Worm (Caenorhabditis elegans) whole organism, young adult: ENCODE measurements around the gene acs-4.

Experiments
- B0019.2 ChIP-seq: fragments of 200-800 bp; sonication (Bioruptor generic); conservative IDR thresholded peaks from 2 replicates; pipeline ENCODE4 v1.3.6; 2022; ENCODE audit warnings: missing genetic modification reagents, missing genetic modification characterization, missing compliant biosample characterization
- F10E7.11 ChIP-seq: sonication (generic microtip); optimal IDR thresholded peaks from 2 replicates; lab custom pipeline; 2017; ENCODE audit warnings: mild to moderate bottlenecking, missing genetic modification characterization, moderate library complexity, missing compliant biosample characterization
- F39B2.1 ChIP-seq: fragments of 200-800 bp; sonication (Bioruptor generic); IDR thresholded peaks from 2 replicates; pipeline ENCODE4 v1.3.6; 2022; ENCODE audit warnings: missing genetic modification reagents, missing genetic modification characterization, missing compliant biosample characterization
- F49E8.2 ChIP-seq: sonication (generic microtip); optimal IDR thresholded peaks from 3 replicates; lab custom pipeline; 2017; ENCODE audit warnings: missing genetic modification characterization, mild to moderate bottlenecking, missing compliant biosample characterization, antibody characterized with exemption, moderate library complexity; ENCODE audit not compliant: insufficient read depth
- F52B5.7 ChIP-seq: sonication (generic microtip); optimal IDR thresholded peaks from 2 replicates; lab custom pipeline; 2016; ENCODE audit warnings: mild to moderate bottlenecking, missing genetic modification characterization, missing compliant biosample characterization
- F55B11.4 ChIP-seq: sonication (generic microtip); optimal IDR thresholded peaks from 2 replicates; lab custom pipeline; 2016; ENCODE audit warnings: missing compliant biosample characterization, missing genetic modification characterization, borderline replicate concordance; ENCODE audit not compliant: insufficient read depth
- Y79H2A.3 ChIP-seq: fragments of 200-800 bp; sonication (Bioruptor generic); conservative IDR thresholded peaks from 2 replicates; pipeline ENCODE4 v1.3.6; 2022; ENCODE audit warnings: missing genetic modification reagents, missing genetic modification characterization, missing compliant biosample characterization
- Y95B8A.8 ChIP-seq: fragments of 200-800 bp; sonication (Bioruptor generic); IDR thresholded peaks from 2 replicates; pipeline ENCODE4 v1.3.6; 2022; ENCODE audit warnings: missing genetic modification reagents, missing genetic modification characterization, missing compliant biosample characterization
- ama-1 ChIP-seq, 3 experiments: fragments of 150-350 bp in 1 of 3; sonication (generic microtip) in 2 of 3; optimal IDR thresholded peaks; 2 replicates each; lab custom pipeline; 2014 to 2018; ENCODE audit warnings: missing biosample characterization in 2 of 3, missing genetic modification characterization in 2 of 3, missing genetic modification reagents in 2 of 3
- aptf-2 ChIP-seq: fragments of 200-800 bp; sonication (Bioruptor generic); conservative IDR thresholded peaks from 2 replicates; pipeline ENCODE4 v1.3.6; 2022; ENCODE audit warnings: missing genetic modification reagents, missing genetic modification characterization, missing compliant biosample characterization
- athp-1 ChIP-seq: sonication (generic microtip); optimal IDR thresholded peaks from 2 replicates; lab custom pipeline; 2017; ENCODE audit warnings: mild to moderate bottlenecking, missing genetic modification characterization, missing compliant biosample characterization
- bed-2 ChIP-seq: fragments of 200-800 bp; sonication (Bioruptor generic); IDR thresholded peaks from 2 replicates; pipeline ENCODE4 v1.3.6; 2022; ENCODE audit warnings: missing genetic modification reagents, missing genetic modification characterization, missing compliant biosample characterization
- ccch-3 ChIP-seq: fragments of 200-800 bp; sonication (Bioruptor generic); optimal IDR thresholded peaks from 2 replicates; lab custom pipeline; 2018; ENCODE audit warnings: mild to moderate bottlenecking, missing genetic modification characterization, missing compliant biosample characterization
- cebp-2 ChIP-seq: fragments of 200-800 bp; sonication (Bioruptor generic); IDR thresholded peaks from 2 replicates; pipeline ENCODE4 v1.3.6; 2022; ENCODE audit warnings: missing genetic modification characterization, missing compliant biosample characterization
- ceh-27 ChIP-seq: fragments of 200-800 bp; sonication (Bioruptor generic); optimal IDR thresholded peaks from 2 replicates; lab custom pipeline; 2018; ENCODE audit warnings: mild to moderate bottlenecking, missing genetic modification characterization, moderate library complexity, missing compliant biosample characterization
- dpff-1 ChIP-seq: sonication (generic microtip); optimal IDR thresholded peaks from 2 replicates; lab custom pipeline; 2017; ENCODE audit warnings: mild to moderate bottlenecking, missing genetic modification characterization, missing compliant biosample characterization
- dpl-1 ChIP-seq: fragments of 150-350 bp; optimal IDR thresholded peaks from 2 replicates; lab custom pipeline; 2014; ENCODE audit warnings: missing biosample characterization, missing genetic modification reagents, missing genetic modification characterization
- ekl-4 ChIP-seq: fragments of 200-800 bp; sonication (Bioruptor generic); IDR thresholded peaks from 2 replicates; pipeline ENCODE4 v1.3.6; 2022; ENCODE audit warnings: missing genetic modification reagents, missing genetic modification characterization, missing compliant biosample characterization
- hlh-26 ChIP-seq: fragments of 200-800 bp; sonication (Bioruptor generic); conservative IDR thresholded peaks from 2 replicates; pipeline ENCODE4 v1.3.6; 2022; ENCODE audit warnings: missing genetic modification reagents, missing genetic modification characterization, missing compliant biosample characterization
- hrde-1 ChIP-seq: sonication (generic microtip); optimal IDR thresholded peaks from 2 replicates; lab custom pipeline; 2016; ENCODE audit warnings: missing genetic modification characterization, mild to moderate bottlenecking, missing compliant biosample characterization, moderate library complexity, missing genotype, missing genetic modification reagents, borderline replicate concordance
- lag-1 ChIP-seq: fragments of 200-800 bp; sonication (Bioruptor generic); IDR thresholded peaks from 2 replicates; pipeline ENCODE4 v1.3.6; 2022; ENCODE audit warnings: missing genetic modification reagents, missing genetic modification characterization, missing compliant biosample characterization
- let-607 ChIP-seq, 2 experiments: fragments of 200-800 bp in 1 of 2; sonication (Bioruptor generic) in 1 of 2; sonication (generic microtip) in 1 of 2; optimal IDR thresholded peaks; 2 replicates each; lab custom pipeline; 2016 to 2018; ENCODE audit warnings: mild to moderate bottlenecking in 2 of 2, missing compliant biosample characterization in 2 of 2, missing genetic modification characterization in 2 of 2, moderate library complexity in 2 of 2, missing genotype in 1 of 2
- lin-40 ChIP-seq: sonication (generic microtip); optimal IDR thresholded peaks from 2 replicates; lab custom pipeline; 2016; ENCODE audit warnings: missing genetic modification characterization, mild to moderate bottlenecking, missing compliant biosample characterization, missing genotype, missing genetic modification reagents
- lsy-27 ChIP-seq: sonication (generic microtip); optimal IDR thresholded peaks from 2 replicates; lab custom pipeline; 2017; ENCODE audit warnings: missing genetic modification characterization, mild to moderate bottlenecking, missing compliant biosample characterization, antibody characterized with exemption, missing genotype, borderline replicate concordance; ENCODE audit not compliant: insufficient read depth
- mel-28 ChIP-seq: sonication (generic microtip); optimal IDR thresholded peaks from 2 replicates; lab custom pipeline; 2016; ENCODE audit warnings: borderline replicate concordance, mild to moderate bottlenecking, missing genetic modification characterization, missing compliant biosample characterization
- mxl-1 ChIP-seq: sonication (generic microtip); optimal IDR thresholded peaks from 2 replicates; lab custom pipeline; 2016; ENCODE audit warnings: missing genetic modification characterization, missing compliant biosample characterization
- nfyb-1 ChIP-seq: fragments of 200-800 bp; sonication (Bioruptor generic); IDR thresholded peaks from 2 replicates; pipeline ENCODE4 v1.3.6; 2022; ENCODE audit warnings: missing genetic modification reagents, missing genetic modification characterization, missing compliant biosample characterization
- nhr-179 ChIP-seq: sonication (generic microtip); optimal IDR thresholded peaks from 2 replicates; lab custom pipeline; 2016; ENCODE audit warnings: mild to moderate bottlenecking, missing genetic modification characterization, missing compliant biosample characterization
- repo-1 ChIP-seq: sonication (generic microtip); optimal IDR thresholded peaks from 2 replicates; lab custom pipeline; 2017; ENCODE audit warnings: mild to moderate bottlenecking, missing genetic modification characterization, missing compliant biosample characterization
- sea-2 ChIP-seq: fragments of 200-800 bp; sonication (Bioruptor generic); IDR thresholded peaks from 2 replicates; pipeline ENCODE4 v1.3.6; 2022; ENCODE audit warnings: missing genetic modification characterization, missing compliant biosample characterization
- snpc-1.1 ChIP-seq: sonication (generic microtip); optimal IDR thresholded peaks from 2 replicates; lab custom pipeline; 2017; ENCODE audit warnings: missing genetic modification characterization, mild to moderate bottlenecking, missing compliant biosample characterization, antibody characterized with exemption, moderate library complexity, missing genotype, missing genetic modification reagents; ENCODE audit not compliant: insufficient read depth
- snpc-3.4 ChIP-seq: sonication (generic microtip); optimal IDR thresholded peaks from 2 replicates; lab custom pipeline; 2017; ENCODE audit warnings: missing genetic modification characterization, mild to moderate bottlenecking, missing compliant biosample characterization, antibody characterized with exemption, moderate library complexity, missing genotype, missing genetic modification reagents
- somi-1 ChIP-seq: fragments of 200-800 bp; sonication (Bioruptor generic); optimal IDR thresholded peaks from 2 replicates; lab custom pipeline; 2018; ENCODE audit warnings: mild to moderate bottlenecking, missing genetic modification characterization, missing compliant biosample characterization
- unc-130 ChIP-seq: sonication (generic microtip); optimal IDR thresholded peaks from 2 replicates; lab custom pipeline; 2016; ENCODE audit warnings: missing genetic modification reagents, missing genetic modification characterization, missing compliant biosample characterization
- unc-62 ChIP-seq: fragments of 150-350 bp; optimal IDR thresholded peaks from 2 replicates; lab custom pipeline; 2014; ENCODE audit warnings: missing biosample characterization, missing genetic modification reagents, missing genetic modification characterization
- xnd-1 ChIP-seq: sonication (generic microtip); optimal IDR thresholded peaks from 2 replicates; lab custom pipeline; 2016; ENCODE audit warnings: missing genotype, missing genetic modification reagents, missing genetic modification characterization, missing compliant biosample characterization
- ztf-18 ChIP-seq: sonication (generic microtip); optimal IDR thresholded peaks from 2 replicates; lab custom pipeline; 2016; ENCODE audit warnings: missing genotype, mild to moderate bottlenecking, missing genetic modification characterization, missing compliant biosample characterization
- ztf-25 ChIP-seq: fragments of 200-800 bp; sonication (Bioruptor generic); IDR thresholded peaks from 2 replicates; pipeline ENCODE4 v1.3.6; 2022; ENCODE audit warnings: missing genetic modification reagents, missing genetic modification characterization, missing compliant biosample characterization
- ztf-3 ChIP-seq: fragments of 200-800 bp; sonication (Bioruptor generic); optimal IDR thresholded peaks from 2 replicates; lab custom pipeline; 2018; ENCODE audit warnings: mild to moderate bottlenecking, missing genetic modification characterization, missing compliant biosample characterization

acs-4 gene

ce11 chrIII:7188300-7189052, 20.8 kb downstream of the acs-4 start, which contains the start of the genes F37C12.21 and F37C12.10 (continued):
- TF ChIP-seq F39B2.1 (GFP tag; lab: Robert Waterston, UW) = no peak
- TF ChIP-seq hlh-26 = no peak
- TF ChIP-seq ccch-3 (GFP tag; lab: Kevin White, UChicago) = no peak
- TF ChIP-seq sea-2 (GFP tag; lab: Robert Waterston, UW) = no peak
- TF ChIP-seq ekl-4 (GFP tag; lab: Robert Waterston, UW) = no peak
- TF ChIP-seq hrde-1 (tag; lab: Kevin White, UChicago) = no peak
- TF ChIP-seq ama-1 (optimal IDR thresholded peaks at IDR 0.05; lab: Kevin White, UChicago) = no peak
- peak in 1 of 2 experiments; percentile 25 for TF ChIP-seq ama-1 (GFP tag; optimal IDR thresholded peaks at IDR 0.05; lab: Kevin White, UChicago)
- TF ChIP-seq ztf-18 (tag; lab: Kevin White, UChicago) = no peak
- TF ChIP-seq dpff-1 (tag; lab: Kevin White, UChicago) = no peak
- no peak for TF ChIP-seq lsy-27 (tag; lab: Kevin White, UChicago)
- peak in 1 of 2 experiments; percentile 24 for TF ChIP-seq let-607 (tag; optimal IDR thresholded peaks at IDR 0.05; lab: Kevin White, UChicago)
- no peak for TF ChIP-seq unc-62 (GFP tag; lab: Kevin White, UChicago)
- peak; percentile 47 for TF ChIP-seq repo-1
- no peak for TF ChIP-seq bed-2 (GFP tag; lab: Robert Waterston, UW)
- TF ChIP-seq F55B11.4 (tag; lab: Kevin White, UChicago) = no peak
- no peak for TF ChIP-seq athp-1 (tag; lab: Kevin White, UChicago)
- no peak for TF ChIP-seq ztf-3
- TF ChIP-seq xnd-1 (tag; lab: Kevin White, UChicago) = no peak
- 0 out of 2 replicates have a peak, but pooled peaks have one; percentile 63 for TF ChIP-seq cebp-2 (GFP tag; lab: Robert Waterston, UW)
- no peak for TF ChIP-seq unc-130 (GFP tag; lab: Kevin White, UChicago)
- TF ChIP-seq B0019.2 (GFP tag; lab: Robert Waterston, UW) = no peak
- no peak for TF ChIP-seq snpc-1.1 (tag; lab: Kevin White, UChicago)
- TF ChIP-seq F49E8.2 (tag; lab: Kevin White, UChicago) = no peak
- no peak for TF ChIP-seq aptf-2 (GFP tag; lab: Robert Waterston, UW)
- TF ChIP-seq somi-1 (GFP tag; lab: Kevin White, UChicago) = no peak
- no peak for TF ChIP-seq snpc-3.4 (tag; lab: Kevin White, UChicago)
- TF ChIP-seq Y95B8A.8 = no peak
- 0 out of 2 replicates have a peak, but pooled peaks have one; percentile 8 for TF ChIP-seq nfyb-1 (GFP tag; lab: Robert Waterston, UW)
- no peak for TF ChIP-seq lag-1
- no peak for TF ChIP-seq Y79H2A.3 (GFP tag; lab: Robert Waterston, UW)
- no peak for TF ChIP-seq F52B5.7 (tag; lab: Kevin White, UChicago)
- TF ChIP-seq mxl-1 = no peak
- 0 out of 2 replicates have a peak, but pooled peaks have one; percentile 22 for TF ChIP-seq ztf-25 (GFP tag; lab: Robert Waterston, UW)
- no peak for TF ChIP-seq ceh-27 (GFP tag; lab: Kevin White, UChicago)
- TF ChIP-seq F10E7.11 (tag; lab: Kevin White, UChicago) = no peak
- TF ChIP-seq dpl-1 (GFP tag; lab: Kevin White, UChicago) = no peak
- TF ChIP-seq lin-40 (tag; lab: Kevin White, UChicago) = no peak
- TF ChIP-seq nhr-179 (tag; lab: Kevin White, UChicago) = no peak
- no peak for TF ChIP-seq mel-28 (tag; lab: Kevin White, UChicago)
